Worm (Caenorhabditis elegans) whole organism, young adult: ENCODE measurements around the gene pqn-37.

Source experiments
- B0035.1 ChIP-seq: sonication (generic microtip); optimal IDR thresholded peaks from 2 replicates; lab custom pipeline; 2016; ENCODE audit warnings: missing genetic modification characterization, mild to moderate bottlenecking, missing compliant biosample characterization, missing genotype, missing genetic modification reagents
- C06A6.2 ChIP-seq: fragments of 200-800 bp; sonication (Bioruptor generic); conservative IDR thresholded peaks from 2 replicates; pipeline ENCODE4 v1.3.6; 2022; ENCODE audit warnings: missing genetic modification characterization, missing compliant biosample characterization
- T26A5.8 ChIP-seq: sonication (generic microtip); optimal IDR thresholded peaks from 2 replicates; lab custom pipeline; 2016; ENCODE audit warnings: missing genetic modification characterization, missing compliant biosample characterization
- Y79H2A.3 ChIP-seq: fragments of 200-800 bp; sonication (Bioruptor generic); conservative IDR thresholded peaks from 2 replicates; pipeline ENCODE4 v1.3.6; 2022; ENCODE audit warnings: missing genetic modification reagents, missing genetic modification characterization, missing compliant biosample characterization
- ama-1 ChIP-seq, 3 experiments: fragments of 150-350 bp in 1 of 3; sonication (generic microtip) in 2 of 3; optimal IDR thresholded peaks; 2 replicates each; lab custom pipeline; 2014 to 2018; ENCODE audit warnings: missing biosample characterization in 2 of 3, missing genetic modification characterization in 2 of 3, missing genetic modification reagents in 2 of 3
- aptf-2 ChIP-seq: fragments of 200-800 bp; sonication (Bioruptor generic); conservative IDR thresholded peaks from 2 replicates; pipeline ENCODE4 v1.3.6; 2022; ENCODE audit warnings: missing genetic modification reagents, missing genetic modification characterization, missing compliant biosample characterization
- aptf-3 ChIP-seq: fragments of 200-800 bp; sonication (Bioruptor generic); IDR thresholded peaks from 2 replicates; pipeline ENCODE4 v1.3.6; 2022; ENCODE audit warnings: missing genetic modification characterization, missing compliant biosample characterization
- ceh-27 ChIP-seq: fragments of 200-800 bp; sonication (Bioruptor generic); optimal IDR thresholded peaks from 2 replicates; lab custom pipeline; 2018; ENCODE audit warnings: mild to moderate bottlenecking, missing genetic modification characterization, moderate library complexity, missing compliant biosample characterization
- egl-18 ChIP-seq: fragments of 200-800 bp; sonication (Bioruptor generic); IDR thresholded peaks from 2 replicates; pipeline ENCODE4 v1.3.6; 2022; ENCODE audit warnings: missing genetic modification reagents, missing genetic modification characterization, missing compliant biosample characterization
- hsf-1 ChIP-seq: fragments of 200-800 bp; sonication (Bioruptor generic); IDR thresholded peaks from 2 replicates; pipeline ENCODE4 v1.3.6; 2022; ENCODE audit warnings: missing genetic modification reagents, missing genetic modification characterization, missing compliant biosample characterization
- lin-35 ChIP-seq, 3 experiments: fragments of 150-350 bp in 2 of 3; sonication (generic microtip) in 1 of 3; optimal IDR thresholded peaks; 2 replicates each; lab custom pipeline; 2014 to 2018; ENCODE audit warnings: missing biosample characterization in 3 of 3, missing genetic modification characterization in 3 of 3, missing genetic modification reagents in 3 of 3
- lin-54 ChIP-seq: fragments of 200-800 bp; sonication (Bioruptor generic); optimal IDR thresholded peaks from 2 replicates; lab custom pipeline; 2018; ENCODE audit warnings: mild to moderate bottlenecking, missing genetic modification characterization, missing compliant biosample characterization
- snpc-1.3 ChIP-seq: sonication (generic microtip); optimal IDR thresholded peaks from 2 replicates; lab custom pipeline; 2017; ENCODE audit warnings: missing genetic modification characterization, mild to moderate bottlenecking, missing compliant biosample characterization, antibody characterized with exemption, moderate library complexity, missing genotype, missing genetic modification reagents; ENCODE audit not compliant: insufficient read depth
- unc-130 ChIP-seq: sonication (generic microtip); optimal IDR thresholded peaks from 2 replicates; lab custom pipeline; 2016; ENCODE audit warnings: missing genetic modification reagents, missing genetic modification characterization, missing compliant biosample characterization

- TF ChIP-seq T26A5.8: no peak
- no peak for TF ChIP-seq aptf-2 (GFP tag; lab: Robert Waterston, UW)
- TF ChIP-seq ceh-27 (GFP tag; lab: Kevin White, UChicago): peak; percentile 29
- no peak for TF ChIP-seq lin-35 (GFP tag; optimal IDR thresholded peaks at IDR 0.05; lab: Kevin White, UChicago)
- TF ChIP-seq Y79H2A.3 (GFP tag; lab: Robert Waterston, UW): no peak
- TF ChIP-seq B0035.1 (tag; lab: Kevin White, UChicago): no peak
- TF ChIP-seq aptf-3 (GFP tag; lab: Robert Waterston, UW): no peak
- no peak for TF ChIP-seq egl-18 (GFP tag; lab: Robert Waterston, UW)
- TF ChIP-seq hsf-1 (GFP tag; lab: Robert Waterston, UW): no peak
- no peak for TF ChIP-seq unc-130 (GFP tag; lab: Kevin White, UChicago)
- no peak for TF ChIP-seq C06A6.2
- TF ChIP-seq ama-1 (optimal IDR thresholded peaks at IDR 0.05; lab: Kevin White, UChicago): no peak
- TF ChIP-seq ama-1 (GFP tag; optimal IDR thresholded peaks at IDR 0.05; lab: Kevin White, UChicago): no peak
- TF ChIP-seq snpc-1.3 (tag; lab: Kevin White, UChicago): no peak
- no peak for TF ChIP-seq lin-54 (GFP tag; lab: Kevin White, UChicago)
Observed at ce11 chrX:3270806-3271205, 20.5 kb upstream of the pqn-37 start, which contains the start of gene sul-1.
